Fruit fly (Drosophila melanogaster): Measurements from ENCODE around the gene nbs.

DNA sequence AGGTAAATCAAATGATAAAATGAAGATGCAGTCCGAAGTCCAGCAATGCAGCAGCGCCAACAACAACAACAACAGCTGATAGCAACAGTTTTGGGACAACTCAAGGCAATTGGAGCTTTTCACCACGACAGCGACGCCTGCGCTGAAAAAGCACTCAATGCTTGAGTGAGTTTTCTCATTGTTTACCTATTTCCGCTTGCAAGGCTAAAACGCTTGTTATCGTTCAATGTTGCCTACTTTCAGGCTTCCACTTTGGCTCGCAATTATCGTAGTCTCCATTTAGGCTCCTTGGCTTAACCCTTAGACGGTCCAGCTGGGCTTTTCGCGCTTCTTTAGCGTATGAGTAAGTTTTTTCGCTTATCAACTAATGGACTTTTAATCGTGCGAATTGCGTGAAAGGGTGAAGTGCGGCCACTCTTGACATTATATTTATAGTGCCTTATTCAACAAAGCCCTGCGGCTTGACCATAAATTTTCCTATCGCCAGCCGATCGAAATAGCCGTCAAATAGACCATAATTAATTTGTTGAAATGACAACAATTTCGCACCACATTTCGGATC, 39.1 kb upstream of the nbs start:
- TF ChIP-seq CTCF (optimal IDR thresholded peaks at IDR 0.05), result no peak
- TF ChIP-seq CG8478 (optimal IDR thresholded peaks at IDR 0.05), result no peak
